Fruit fly (Drosophila melanogaster) whole organism: Measurements from ENCODE around the gene CG13784.

Experiments
- CG8478 ChIP-seq: fragments of >200 bp; optimal IDR thresholded peaks from 2 replicates; lab custom pipeline; 2018; ENCODE audit warnings: inconsistent platforms
- Dll ChIP-seq: fragments of >200 bp; optimal IDR thresholded peaks from 2 replicates; lab custom pipeline; 2017
- EcR ChIP-seq, 2 experiments: fragments of >200 bp; optimal IDR thresholded peaks; 2 replicates each; lab custom pipeline; 2017; ENCODE audit warnings: missing biosample characterization in 2 of 2, missing genetic modification characterization in 2 of 2, missing genetic modification reagents in 2 of 2
- pan ChIP-seq: fragments of >200 bp; optimal IDR thresholded peaks from 2 replicates; lab custom pipeline; 2017
- psq ChIP-seq: fragments of >200 bp; optimal IDR thresholded peaks from 2 replicates; lab custom pipeline; 2017
- usp ChIP-seq: fragments of >200 bp; optimal IDR thresholded peaks from 2 replicates; lab custom pipeline; 2017; ENCODE audit warnings: missing biosample characterization, missing genetic modification characterization, mixed read lengths

DNA sequence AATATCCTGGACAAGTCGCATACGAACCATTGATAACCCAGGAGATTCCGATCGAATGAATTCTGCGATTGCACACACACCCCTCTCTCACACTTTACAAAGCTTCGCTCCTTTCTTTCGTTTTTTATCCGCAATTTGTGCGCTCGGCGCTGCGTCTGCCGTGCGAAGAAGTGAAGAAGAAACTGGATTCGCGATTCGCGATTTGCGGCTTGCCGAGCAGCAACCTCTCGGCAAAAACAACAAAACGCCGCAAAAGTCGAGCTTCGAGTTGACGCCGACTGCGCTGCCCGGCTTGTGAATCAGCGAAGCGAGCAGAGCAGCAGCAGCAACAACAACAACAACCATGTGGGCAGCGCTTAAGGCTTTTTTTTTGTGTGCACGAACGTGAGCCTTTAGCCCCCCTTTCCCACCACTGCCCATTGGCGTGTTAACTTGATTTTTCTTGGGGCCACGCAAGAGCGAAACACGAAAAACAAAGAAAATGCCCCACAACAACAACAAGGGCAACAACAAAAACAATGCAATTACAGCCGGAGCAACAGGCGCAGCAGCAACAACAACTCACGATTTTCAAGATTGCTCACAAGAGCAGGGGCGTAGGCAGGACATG, 31.8 kb downstream of the CG13784 start:
- TF ChIP-seq EcR (GFP tag; optimal IDR thresholded peaks at IDR 0.05; lab: Kevin White, UChicago) (no peak), pan (lab: Kevin White, UChicago) (no peak), usp (GFP tag; lab: Kevin White, UChicago) (no peak), psq (no peak), CG8478 (no peak), Dll (lab: Kevin White, UChicago) (no peak)
